Worm (Caenorhabditis elegans) whole organism, L4 larva: Measurements from ENCODE around the gene glb-24.
A peak's percentile ranks its signal among the peaks of the same experiment; 100 is the strongest.

Source experiments
- ZK546.5 ChIP-seq, 2 experiments: sonication (generic microtip); optimal IDR thresholded peaks; 2 replicates each; lab custom pipeline; 2017; ENCODE audit warnings: missing biosample characterization in 2 of 2, missing genetic modification characterization in 2 of 2
- ama-1 ChIP-seq: fragments of 150-350 bp; optimal IDR thresholded peaks from 2 replicates; lab custom pipeline; 2014; ENCODE audit warnings: inconsistent platforms, mixed read lengths
- dmd-6 ChIP-seq: fragments of 200-800 bp; sonication (Bioruptor generic); IDR thresholded peaks from 2 replicates; pipeline ENCODE4 v1.3.6; 2022; ENCODE audit warnings: missing genetic modification reagents, missing genetic modification characterization, missing compliant biosample characterization
- nhr-42 ChIP-seq: fragments of 200-800 bp; sonication (Bioruptor generic); IDR thresholded peaks from 2 replicates; pipeline ENCODE4 v1.3.6; 2022; ENCODE audit warnings: missing genetic modification characterization, missing compliant biosample characterization
- skn-1 ChIP-seq: fragments of 150-350 bp; optimal IDR thresholded peaks from 2 replicates; lab custom pipeline; 2014; ENCODE audit warnings: missing biosample characterization, missing genetic modification characterization
- unc-62 ChIP-seq, 3 experiments: fragments of 150-350 bp in 1 of 3; sonication (generic microtip); optimal IDR thresholded peaks in 2 of 3; peaks in 1 of 3; 1 replicate in 1 of 3; 2 replicates in 2 of 3; lab custom pipeline; 2014 to 2017; ENCODE audit warnings: missing biosample characterization in 3 of 3, missing genetic modification characterization in 3 of 3, missing genetic modification reagents in 3 of 3, missing genotype in 1 of 3
- ztf-11 ChIP-seq: fragments of 150-350 bp; optimal IDR thresholded peaks from 2 replicates; lab custom pipeline; 2014; ENCODE audit warnings: missing biosample characterization, missing genetic modification characterization

ce11 chrV:12906732-12907131, 21.0 kb upstream of the glb-24 start, which contains the start of gene ttr-29:
- TF ChIP-seq ztf-11 (tag; lab: Kevin White, UChicago) (no peak), dmd-6 (GFP tag; lab: Robert Waterston, UW) (no peak), unc-62 (GFP tag; optimal IDR thresholded peaks at IDR 0.05 in 1 of 2; lab: Kevin White, UChicago) (peak in 1 of 2 experiments; percentile 18), unc-62 (tag; optimal IDR thresholded peaks at IDR 0.05; lab: Kevin White, UChicago) (no peak), ZK546.5 (tag; optimal IDR thresholded peaks at IDR 0.05; lab: Kevin White, UChicago) (no peak), skn-1 (tag; lab: Kevin White, UChicago) (no peak), nhr-42 (GFP tag; lab: Robert Waterston, UW) (no peak), ama-1 (lab: Kevin White, UChicago) (no peak)
